Worm (Caenorhabditis elegans): ENCODE data around the gene C25F9.8.
"Not testable (repeated sequence)": the region's sequence is repeated elsewhere in the genome, so short reads cannot be mapped to it uniquely, and the experiment has no call there.

- not testable (repeated sequence) for TF ChIP-seq snpc-4 (GFP tag; optimal IDR thresholded peaks at IDR 0.05); snpc-4 (tag; optimal IDR thresholded peaks at IDR 0.05); ztf-25 (GFP tag; IDR thresholded peaks at IDR 0.05); F37B4.10 (GFP tag; IDR thresholded peaks at IDR 0.05)
These were observed 4.4 kb downstream of the C25F9.8 start for ce11 chrV:19399282-19399681.
